Worm (Caenorhabditis elegans) whole organism, L4 larva: ENCODE results near the gene Y108G3AL.2.

ENCODE experiments used
- R02D3.7 ChIP-seq: fragments of 150-350 bp; sonication (generic microtip); optimal IDR thresholded peaks from 3 replicates; lab custom pipeline; 2014; ENCODE audit warnings: missing biosample characterization, missing genetic modification characterization
- ZK337.2 ChIP-seq: fragments of 200-800 bp; sonication (Bioruptor generic); IDR thresholded peaks from 2 replicates; pipeline ENCODE4 v1.3.6; 2022; ENCODE audit warnings: missing genetic modification reagents, missing genetic modification characterization, missing compliant biosample characterization
- ama-1 ChIP-seq: fragments of 150-350 bp; optimal IDR thresholded peaks from 2 replicates; lab custom pipeline; 2014; ENCODE audit warnings: inconsistent platforms, mixed read lengths
- ceh-20 ChIP-seq: fragments of 200-800 bp; sonication (Bioruptor generic); IDR thresholded peaks from 2 replicates; pipeline ENCODE4 v1.3.6; 2022; ENCODE audit warnings: missing genetic modification reagents, missing genetic modification characterization, missing compliant biosample characterization
- ceh-82 ChIP-seq: sonication (generic microtip); optimal IDR thresholded peaks from 2 replicates; lab custom pipeline; 2017; ENCODE audit warnings: missing biosample characterization, missing genetic modification characterization
- dve-1 ChIP-seq: sonication (generic microtip); optimal IDR thresholded peaks from 2 replicates; lab custom pipeline; 2017; ENCODE audit warnings: antibody characterized with exemption, mild to moderate bottlenecking, missing genetic modification characterization, missing compliant biosample characterization; ENCODE audit not compliant: insufficient read depth
- lim-7 ChIP-seq: fragments of 200-800 bp; sonication (Bioruptor generic); IDR thresholded peaks from 2 replicates; pipeline ENCODE4 v1.3.6; 2022; ENCODE audit warnings: missing genetic modification characterization, missing compliant biosample characterization
- nhr-77 ChIP-seq: fragments of 150-350 bp; optimal IDR thresholded peaks from 2 replicates; lab custom pipeline; 2014; ENCODE audit warnings: missing biosample characterization, missing genetic modification characterization
- pha-4 ChIP-seq, 2 experiments: fragments of 150-350 bp in 1 of 2; fragments of 200-800 bp in 1 of 2; sonication (Bioruptor generic) in 1 of 2; IDR thresholded peaks in 1 of 2; optimal IDR thresholded peaks in 1 of 2; 2 replicates each; pipeline versions ENCODE4 v1.3.6 to Lab custom; 2014 to 2022; ENCODE audit warnings: missing genetic modification characterization in 2 of 2, missing genetic modification reagents in 2 of 2, missing biosample characterization in 1 of 2, missing compliant biosample characterization in 1 of 2
- pqm-1 ChIP-seq: sonication (generic microtip); optimal IDR thresholded peaks from 2 replicates; lab custom pipeline; 2017; ENCODE audit warnings: missing biosample characterization, missing genetic modification characterization
- unc-62 ChIP-seq, 3 experiments: fragments of 150-350 bp in 1 of 3; sonication (generic microtip); optimal IDR thresholded peaks in 2 of 3; peaks in 1 of 3; 1 replicate in 1 of 3; 2 replicates in 2 of 3; lab custom pipeline; 2014 to 2017; ENCODE audit warnings: missing biosample characterization in 3 of 3, missing genetic modification characterization in 3 of 3, missing genetic modification reagents in 3 of 3, missing genotype in 1 of 3

DNA sequence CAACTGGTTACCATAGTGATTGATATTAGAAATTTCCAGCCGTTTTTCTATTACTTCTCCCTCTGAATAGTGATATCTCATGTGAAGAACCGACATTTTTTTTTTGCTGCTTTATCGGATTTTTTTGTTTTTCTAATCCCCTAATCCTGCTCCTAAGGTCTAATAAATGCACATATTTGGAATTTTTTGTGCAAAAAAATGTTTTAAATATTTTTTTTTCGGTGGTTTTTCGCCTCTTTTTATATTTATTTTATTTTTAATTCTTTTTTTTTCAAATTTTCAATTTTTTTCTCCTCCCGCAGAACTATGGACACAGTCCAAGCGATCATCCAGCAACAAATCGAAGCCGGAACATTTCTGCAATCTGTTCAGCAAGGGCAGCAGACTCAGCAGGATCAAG lies at the start of gene Y108G3AL.2:
- TF ChIP-seq ZK337.2 (GFP tag; lab: Robert Waterston, UW) (no peak), pha-4 (GFP tag; IDR thresholded peaks at IDR 0.05; lab: Robert Waterston, UW) (no peak), pha-4 (tag; optimal IDR thresholded peaks at IDR 0.05; lab: Kevin White, UChicago) (no peak), dve-1 (no peak), R02D3.7 (tag; lab: Kevin White, UChicago) (no peak), nhr-77 (tag; lab: Kevin White, UChicago) (no peak), ceh-82 (tag; lab: Kevin White, UChicago) (no peak), ama-1 (lab: Kevin White, UChicago) (no peak), ceh-20 (GFP tag; lab: Robert Waterston, UW) (no peak), lim-7 (GFP tag; lab: Robert Waterston, UW) (no peak), unc-62 (GFP tag; optimal IDR thresholded peaks at IDR 0.05 in 1 of 2; lab: Kevin White, UChicago) (no peak), unc-62 (tag; optimal IDR thresholded peaks at IDR 0.05; lab: Kevin White, UChicago) (no peak), pqm-1 (tag; lab: Kevin White, UChicago) (no peak)
